Fruit fly (Drosophila melanogaster): Measurements from ENCODE around the gene CG13912.

Gene CG13912

dm6 chr3L:1238219-1238618 is 48.8 kb downstream of the CG13912 start, which contains the start of gene CG9192:
CG9192 (minus strand) TSS chr3L:1238319.
- no peak for TF ChIP-seq CG8119 (GFP tag; IDR thresholded peaks at IDR 0.05)
- no peak for TF ChIP-seq CG15336 (GFP tag; IDR thresholded peaks at IDR 0.05)
- TF ChIP-seq CG6276 (GFP tag; optimal IDR thresholded peaks at IDR 0.05): no peak
- TF ChIP-seq pdm3 (GFP tag; optimal IDR thresholded peaks at IDR 0.05): no peak
- no peak for TF ChIP-seq svp (GFP tag)
- TF ChIP-seq achi (GFP tag; optimal IDR thresholded peaks at IDR 0.05): no peak
- TF ChIP-seq CG4318 (GFP tag; optimal IDR thresholded peaks at IDR 0.05): no peak
- no peak for TF ChIP-seq CG10669 (GFP tag; optimal IDR thresholded peaks at IDR 0.05)
- no peak for TF ChIP-seq CG16779 (tag; optimal IDR thresholded peaks at IDR 0.05)
- no peak for TF ChIP-seq Sox14 (GFP tag; optimal IDR thresholded peaks at IDR 0.05)
- no peak for TF ChIP-seq fkh (GFP tag; optimal IDR thresholded peaks at IDR 0.05)
- no peak for TF ChIP-seq CG6808 (GFP tag; optimal IDR thresholded peaks at IDR 0.05)
- TF ChIP-seq Ets21C (GFP tag; optimal IDR thresholded peaks at IDR 0.05): no peak
- TF ChIP-seq CG10631 (GFP tag; optimal IDR thresholded peaks at IDR 0.05): no peak
- no peak for TF ChIP-seq Hr4 (GFP tag; optimal IDR thresholded peaks at IDR 0.05)
- TF ChIP-seq Eip78C (GFP tag): no peak
- no peak for TF ChIP-seq CG3032 (tag; optimal IDR thresholded peaks at IDR 0.05)
- no peak for TF ChIP-seq fd59A (GFP tag; optimal IDR thresholded peaks at IDR 0.05)
- no peak for TF ChIP-seq CG11902 (GFP tag; optimal IDR thresholded peaks at IDR 0.05)
- no peak for TF ChIP-seq CG6163 (GFP tag; IDR thresholded peaks at IDR 0.05)
